Fruit fly (Drosophila melanogaster) whole organism, embryonic: ENCODE results near the gene Sodh2.
A peak's percentile ranks its signal among the peaks of the same experiment; 100 is the strongest.

Source experiments
- Ada2b ChIP-seq: fragments of 200-800 bp; sonication (Bioruptor generic); IDR thresholded peaks from 2 replicates; pipeline ENCODE4 v1.3.6; 2022; ENCODE audit warnings: missing biosample characterization, missing genetic modification characterization
- CG11560 ChIP-seq: fragments of 200-800 bp; sonication (Bioruptor generic); IDR thresholded peaks from 3 replicates; pipeline ENCODE4 v1.3.6; 2022; ENCODE audit warnings: missing biosample characterization, missing genetic modification characterization
- CG13775 ChIP-seq: fragments of 200-800 bp; sonication (Bioruptor generic); optimal IDR thresholded peaks from 3 replicates; lab custom pipeline; 2017; ENCODE audit warnings: missing biosample characterization, mild to moderate bottlenecking, missing genetic modification characterization
- CG14667 ChIP-seq: fragments of 200-800 bp; sonication (Bioruptor generic); IDR thresholded peaks from 2 replicates; pipeline ENCODE4 v1.3.6; 2022; ENCODE audit warnings: missing biosample characterization, missing genetic modification characterization
- CG17829 ChIP-seq: fragments of 200-800 bp; optimal IDR thresholded peaks from 2 replicates; lab custom pipeline; 2019; ENCODE audit warnings: missing biosample characterization, mild to moderate bottlenecking, missing genetic modification characterization, moderate library complexity
- CG2875 ChIP-seq: fragments of 200-800 bp; sonication (Bioruptor generic); optimal IDR thresholded peaks from 2 replicates; lab custom pipeline; 2017; ENCODE audit warnings: missing biosample characterization, mild to moderate bottlenecking, missing genetic modification characterization, missing genetic modification reagents
- CG3847 ChIP-seq: fragments of 200-800 bp; sonication (Bioruptor generic); IDR thresholded peaks from 2 replicates; pipeline ENCODE4 v1.3.6; 2022; ENCODE audit warnings: missing biosample characterization, missing genetic modification characterization
- CG4854 ChIP-seq: fragments of 200-800 bp; sonication (Bioruptor generic); optimal IDR thresholded peaks from 2 replicates; lab custom pipeline; 2016; ENCODE audit warnings: missing biosample characterization, missing genetic modification characterization, inconsistent platforms
- CG6689 ChIP-seq: fragments of 200-800 bp; sonication (Bioruptor generic); IDR thresholded peaks from 2 replicates; pipeline ENCODE4 v1.3.6; 2022; ENCODE audit warnings: missing biosample characterization, missing genetic modification characterization
- CG6813 ChIP-seq: fragments of 200-800 bp; sonication (Bioruptor generic); optimal IDR thresholded peaks from 2 replicates; lab custom pipeline; 2017; ENCODE audit warnings: missing biosample characterization, missing genetic modification characterization, mild to moderate bottlenecking, moderate library complexity, missing genetic modification reagents
- CG7372 ChIP-seq: fragments of 200-800 bp; sonication (Bioruptor generic); IDR thresholded peaks from 2 replicates; pipeline ENCODE4 v1.3.6; 2022; ENCODE audit warnings: missing biosample characterization, missing genetic modification characterization
- CG7556 ChIP-seq: fragments of 200-800 bp; sonication (Bioruptor generic); optimal IDR thresholded peaks from 2 replicates; lab custom pipeline; 2017; ENCODE audit warnings: missing biosample characterization, mild to moderate bottlenecking, missing genetic modification characterization
- CG9609 ChIP-seq: fragments of 200-800 bp; sonication (Bioruptor generic); optimal IDR thresholded peaks from 3 replicates; lab custom pipeline; 2016; ENCODE audit warnings: missing biosample characterization, missing genetic modification characterization
- CoRest ChIP-seq: fragments of 200-800 bp; sonication (Bioruptor generic); optimal IDR thresholded peaks from 3 replicates; lab custom pipeline; 2018; ENCODE audit warnings: missing biosample characterization, mild to moderate bottlenecking, missing genetic modification characterization, moderate library complexity
- Deaf1 ChIP-seq: fragments of 200-800 bp; optimal IDR thresholded peaks from 3 replicates; lab custom pipeline; 2019; ENCODE audit warnings: missing biosample characterization, mild to moderate bottlenecking, missing genetic modification characterization, moderate library complexity
- Dek ChIP-seq: fragments of 200-800 bp; sonication (Bioruptor generic); optimal IDR thresholded peaks from 3 replicates; lab custom pipeline; 2019; ENCODE audit warnings: missing biosample characterization, mild to moderate bottlenecking, missing genetic modification characterization, moderate library complexity
- Dfd ChIP-seq, 2 experiments: fragments of >200 bp; optimal IDR thresholded peaks; 2 replicates each; lab custom pipeline; 2017; ENCODE audit warnings: missing biosample characterization in 2 of 2, missing genetic modification characterization in 2 of 2
- ERR ChIP-seq: fragments of 200-800 bp; sonication (Bioruptor generic); optimal IDR thresholded peaks from 2 replicates; lab custom pipeline; 2016; ENCODE audit warnings: missing biosample characterization, missing genetic modification characterization
- Fer2 ChIP-seq: fragments of 200-800 bp; sonication (Bioruptor generic); optimal IDR thresholded peaks from 2 replicates; lab custom pipeline; 2018; ENCODE audit warnings: missing biosample characterization, mild to moderate bottlenecking, missing genetic modification characterization, moderate library complexity
- HLH4C ChIP-seq: fragments of 200-800 bp; sonication (Bioruptor generic); IDR thresholded peaks from 3 replicates; pipeline ENCODE4 v1.3.6; 2022; ENCODE audit warnings: missing biosample characterization, missing genetic modification characterization; ENCODE audit not compliant: partially characterized antibody
- Hmx ChIP-seq: fragments of 200-800 bp; sonication (Bioruptor generic); optimal IDR thresholded peaks from 2 replicates; lab custom pipeline; 2016; ENCODE audit warnings: missing biosample characterization, missing genetic modification characterization
- Med ChIP-seq: fragments of 200-800 bp; sonication (Bioruptor generic); peaks from one replicate; lab custom pipeline; 2016; ENCODE audit warnings: missing biosample characterization, missing genetic modification characterization, mild to moderate bottlenecking, inconsistent platforms, moderate library complexity
- NFAT ChIP-seq: fragments of 200-800 bp; sonication (Bioruptor generic); IDR thresholded peaks from 2 replicates; pipeline ENCODE4 v1.3.6; 2022; ENCODE audit warnings: missing biosample characterization, missing genetic modification characterization
- Neu2 ChIP-seq: fragments of 200-800 bp; sonication (Bioruptor generic); optimal IDR thresholded peaks from 3 replicates; lab custom pipeline; 2016; ENCODE audit warnings: missing biosample characterization, missing genetic modification characterization, borderline replicate concordance
- Oaz ChIP-seq: fragments of 200-800 bp; sonication (Bioruptor generic); IDR thresholded peaks from 2 replicates; pipeline ENCODE4 v1.3.6; 2022; ENCODE audit warnings: missing biosample characterization, missing genetic modification characterization
- Oli ChIP-seq: fragments of 200-800 bp; sonication (Bioruptor generic); optimal IDR thresholded peaks from 2 replicates; lab custom pipeline; 2018; ENCODE audit warnings: missing biosample characterization, mild to moderate bottlenecking, missing genetic modification characterization, moderate library complexity
- Sin3A ChIP-seq: fragments of >200 bp; optimal IDR thresholded peaks from 2 replicates; lab custom pipeline; 2018
- Vsx1 ChIP-seq: fragments of 200-800 bp; sonication (Bioruptor generic); optimal IDR thresholded peaks from 2 replicates; lab custom pipeline; 2017; ENCODE audit warnings: missing biosample characterization, mild to moderate bottlenecking, missing genetic modification characterization, missing genetic modification reagents
- ap ChIP-seq: fragments of 200-800 bp; sonication (Bioruptor generic); IDR thresholded peaks from 2 replicates; pipeline ENCODE4 v1.3.6; 2022; ENCODE audit warnings: missing biosample characterization, missing genetic modification characterization
- bsh ChIP-seq, 2 experiments: fragments of 200-800 bp; sonication (Bioruptor generic); optimal IDR thresholded peaks; 2 replicates each; lab custom pipeline; 2017 to 2018; ENCODE audit warnings: mild to moderate bottlenecking in 2 of 2, missing biosample characterization in 2 of 2, missing genetic modification characterization in 2 of 2, moderate library complexity in 1 of 2
- cad ChIP-seq: fragments of >200 bp; optimal IDR thresholded peaks from 2 replicates; lab custom pipeline; 2017; ENCODE audit warnings: missing biosample characterization, missing genetic modification characterization
- crol ChIP-seq: fragments of 200-800 bp; sonication (Bioruptor generic); IDR thresholded peaks from 2 replicates; pipeline ENCODE4 v1.3.6; 2022; ENCODE audit warnings: missing biosample characterization, missing genetic modification characterization
- dan ChIP-seq: fragments of 200-800 bp; sonication (Bioruptor generic); IDR thresholded peaks from 2 replicates; pipeline ENCODE4 v1.3.6; 2022; ENCODE audit warnings: missing biosample characterization, missing genetic modification characterization
- disco-r ChIP-seq: fragments of 200-800 bp; sonication (Bioruptor generic); optimal IDR thresholded peaks from 2 replicates; lab custom pipeline; 2016; ENCODE audit warnings: missing biosample characterization, missing genetic modification characterization
- dm ChIP-seq: fragments of 200-800 bp; sonication (Bioruptor generic); optimal IDR thresholded peaks from 3 replicates; lab custom pipeline; 2016; ENCODE audit warnings: missing biosample characterization, missing genetic modification characterization
- exex ChIP-seq: fragments of 200-800 bp; sonication (Bioruptor generic); optimal IDR thresholded peaks from 4 replicates; lab custom pipeline; 2018; ENCODE audit warnings: missing biosample characterization, mild to moderate bottlenecking, missing genetic modification characterization, moderate library complexity
- gcm ChIP-seq: fragments of 200-800 bp; sonication (Bioruptor generic); optimal IDR thresholded peaks from 2 replicates; lab custom pipeline; 2019; ENCODE audit warnings: missing biosample characterization, mild to moderate bottlenecking, missing genetic modification characterization, moderate library complexity
- gcm2 ChIP-seq: fragments of 200-800 bp; sonication (Bioruptor generic); optimal IDR thresholded peaks from 2 replicates; lab custom pipeline; 2016; ENCODE audit warnings: missing biosample characterization, missing genetic modification characterization
- gsb-n ChIP-seq: fragments of 200-800 bp; sonication (Bioruptor generic); optimal IDR thresholded peaks from 3 replicates; lab custom pipeline; 2018; ENCODE audit warnings: missing biosample characterization, mild to moderate bottlenecking, missing genetic modification characterization
- ham ChIP-seq: fragments of 200-800 bp; sonication (Bioruptor generic); IDR thresholded peaks from 2 replicates; pipeline ENCODE4 v1.3.6; 2022; ENCODE audit warnings: missing biosample characterization, missing genetic modification characterization
- hkb ChIP-seq, 2 experiments: fragments of 200-800 bp in 1 of 2; fragments of >200 bp in 1 of 2; sonication (Bioruptor generic) in 1 of 2; IDR thresholded peaks in 1 of 2; optimal IDR thresholded peaks in 1 of 2; 2 replicates each; pipeline versions ENCODE4 v1.3.6 to Lab custom; 2017 to 2022; ENCODE audit warnings: missing biosample characterization in 1 of 2, missing genetic modification characterization in 1 of 2
- nom ChIP-seq: fragments of 200-800 bp; sonication (Bioruptor generic); optimal IDR thresholded peaks from 2 replicates; lab custom pipeline; 2017; ENCODE audit warnings: missing biosample characterization, missing genetic modification characterization, mild to moderate bottlenecking, moderate library complexity, missing genetic modification reagents
- pan ChIP-seq, 4 experiments: fragments of >200 bp in 3 of 4; fragments of 200-800 bp in 1 of 4; sonication (Bioruptor generic) in 1 of 4; optimal IDR thresholded peaks in 3 of 4; IDR thresholded peaks in 1 of 4; 2 replicates each; pipeline versions ENCODE4 v1.3.6 to Lab custom; 2017 to 2022; ENCODE audit warnings: missing biosample characterization in 2 of 4, missing genetic modification characterization in 2 of 4, mixed read lengths in 1 of 4
- peb ChIP-seq: fragments of 200-800 bp; sonication (Bioruptor generic); IDR thresholded peaks from 2 replicates; pipeline ENCODE4 v1.3.6; 2022; ENCODE audit warnings: missing biosample characterization, missing genetic modification characterization
- pfk ChIP-seq: fragments of 200-800 bp; sonication (Bioruptor generic); optimal IDR thresholded peaks from 2 replicates; lab custom pipeline; 2018; ENCODE audit warnings: missing biosample characterization, mild to moderate bottlenecking, missing genetic modification characterization, moderate library complexity
- phol ChIP-seq: fragments of 200-800 bp; sonication (Bioruptor generic); optimal IDR thresholded peaks from 3 replicates; lab custom pipeline; 2018; ENCODE audit warnings: missing biosample characterization, mild to moderate bottlenecking, missing genetic modification characterization, moderate library complexity
- sim ChIP-seq: fragments of 200-800 bp; sonication (Bioruptor generic); IDR thresholded peaks from 2 replicates; pipeline ENCODE4 v1.3.6; 2022; ENCODE audit warnings: missing biosample characterization, missing genetic modification characterization
- trem ChIP-seq: fragments of 200-800 bp; optimal IDR thresholded peaks from 3 replicates; lab custom pipeline; 2019; ENCODE audit warnings: missing biosample characterization, mild to moderate bottlenecking, missing genetic modification characterization, moderate library complexity
- vfl ChIP-seq: fragments of 200-800 bp; sonication (Bioruptor generic); optimal IDR thresholded peaks from 2 replicates; lab custom pipeline; 2016; ENCODE audit warnings: missing biosample characterization, missing genetic modification characterization
- yki ChIP-seq: fragments of >200 bp; optimal IDR thresholded peaks from 3 replicates; lab custom pipeline; 2018

Sodh2 gene

DNA sequence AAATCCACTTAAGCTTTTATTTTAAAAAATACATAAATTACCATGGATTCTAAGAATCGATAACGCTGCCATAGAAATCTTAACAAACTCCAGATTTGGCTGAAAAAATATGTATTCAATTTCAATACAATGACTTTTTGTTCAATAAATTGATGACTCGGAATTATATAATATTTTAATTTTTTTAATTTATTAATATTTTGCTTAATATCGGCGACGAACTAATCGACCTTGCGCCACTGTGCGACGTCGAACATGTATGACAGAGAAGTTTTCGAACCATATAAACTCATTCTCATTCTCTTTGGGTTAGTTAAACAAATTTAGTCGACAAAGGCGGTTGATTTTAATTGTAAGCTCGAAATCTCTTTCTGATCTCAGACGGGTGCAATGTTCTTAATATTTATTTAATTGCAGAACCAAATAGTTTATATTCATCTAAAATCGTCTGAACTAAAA, 26.6 kb upstream of the Sodh2 start, which contains the start of gene CG42394 (continued):
- TF ChIP-seq trem = peak; percentile 95
- peak; percentile 30 for TF ChIP-seq pfk (GFP tag; lab: Kevin White, UChicago)
- peak; percentile 97 for TF ChIP-seq CG7556 (GFP tag; lab: Kevin White, UChicago)
- TF ChIP-seq CG7372 = peak; percentile 92
- peak; percentile 8; the same call in 1 of the 3 replicates for TF ChIP-seq CG11560
- peak; percentile 94 for TF ChIP-seq CG13775 (GFP tag; lab: Kevin White, UChicago)
- no peak for TF ChIP-seq Dfd (GFP tag; optimal IDR thresholded peaks at IDR 0.05; lab: Kevin White, UChicago)
- TF ChIP-seq exex (tag; lab: Kevin White, UChicago) = peak; percentile 78
- peak; percentile 28 for TF ChIP-seq disco-r (GFP tag; lab: Kevin White, UChicago)
- TF ChIP-seq ERR (GFP tag; lab: Kevin White, UChicago) = peak; percentile 67
- TF ChIP-seq cad (GFP tag; lab: Kevin White, UChicago) = no peak
- TF ChIP-seq peb = peak; percentile 78
- TF ChIP-seq hkb (optimal IDR thresholded peaks at IDR 0.05; lab: Kevin White, UChicago) = no peak
- TF ChIP-seq hkb (GFP tag; IDR thresholded peaks at IDR 0.05; lab: Robert Waterston, UW) = peak; percentile 97
- TF ChIP-seq Sin3A = no peak
- TF ChIP-seq phol = peak; percentile 98
- TF ChIP-seq crol (GFP tag; lab: Robert Waterston, UW) = peak; percentile 40; the same call in 1 of the 2 replicates
- TF ChIP-seq Ada2b (GFP tag; lab: Robert Waterston, UW) = peak; percentile 95
- no peak for TF ChIP-seq Hmx (GFP tag; lab: Kevin White, UChicago)
- TF ChIP-seq NFAT (GFP tag; lab: Robert Waterston, UW) = peak; percentile 89
- TF ChIP-seq Deaf1 (tag; lab: Kevin White, UChicago) = peak; percentile 86
- TF ChIP-seq Oli (tag; lab: Kevin White, UChicago) = peak; percentile 95
- TF ChIP-seq ap (GFP tag; lab: Robert Waterston, UW) = peak; percentile 88
- peak; percentile 97 for TF ChIP-seq CG6813 (GFP tag; lab: Kevin White, UChicago)
- TF ChIP-seq Med = peak; percentile 88
- TF ChIP-seq pan (optimal IDR thresholded peaks at IDR 0.05; lab: Kevin White, UChicago) = no peak
- peak in 1 of 2 experiments; percentile 93 for TF ChIP-seq pan (GFP tag; optimal IDR thresholded peaks at IDR 0.05 in 1 of 2, IDR thresholded peaks at IDR 0.05 in 1 of 2)
- peak; percentile 71 for TF ChIP-seq vfl
- TF ChIP-seq CG17829 (tag; lab: Kevin White, UChicago) = peak; percentile 98
- TF ChIP-seq bsh (GFP tag; optimal IDR thresholded peaks at IDR 0.05; lab: Kevin White, UChicago) = peak; percentile 93 to 95
- TF ChIP-seq HLH4C = no peak
- no peak for TF ChIP-seq ham (GFP tag; lab: Robert Waterston, UW)
- peak; percentile 16 for TF ChIP-seq dm (GFP tag; lab: Kevin White, UChicago)
- peak; percentile 87 for TF ChIP-seq CG3847 (GFP tag; lab: Robert Waterston, UW)
- TF ChIP-seq CG9609 = peak; percentile 41
- no peak for TF ChIP-seq yki (lab: Kevin White, UChicago)
- peak; percentile 93 for TF ChIP-seq CG6689 (GFP tag; lab: Robert Waterston, UW)
- TF ChIP-seq CG2875 = peak; percentile 95
- TF ChIP-seq Fer2 (tag; lab: Kevin White, UChicago) = peak; percentile 87
- TF ChIP-seq Vsx1 (GFP tag; lab: Kevin White, UChicago) = peak; percentile 94
- TF ChIP-seq gcm2 (GFP tag; lab: Kevin White, UChicago) = peak; percentile 81
- peak; percentile 84 for TF ChIP-seq CG14667
- TF ChIP-seq sim (GFP tag; lab: Robert Waterston, UW) = peak; percentile 90
- TF ChIP-seq CoRest (tag; lab: Kevin White, UChicago) = peak; percentile 96
- TF ChIP-seq Oaz (GFP tag; lab: Robert Waterston, UW) = peak; percentile 78
- peak; percentile 78 for TF ChIP-seq nom (GFP tag; lab: Kevin White, UChicago)
- peak; percentile 94 for TF ChIP-seq gsb-n (tag; lab: Kevin White, UChicago)
- no peak for TF ChIP-seq CG4854 (GFP tag; lab: Kevin White, UChicago)
- peak; percentile 91 for TF ChIP-seq Dek (tag; lab: Kevin White, UChicago)
- peak; percentile 94 for TF ChIP-seq gcm (GFP tag; lab: Kevin White, UChicago)
- no peak for TF ChIP-seq Neu2
- no peak for TF ChIP-seq dan
